Fruit fly (Drosophila melanogaster) whole organism, embryonic: ENCODE measurements around the gene Wbp2.

ENCODE experiments used
- Ada2b ChIP-seq: fragments of 200-800 bp; sonication (Bioruptor generic); IDR thresholded peaks from 2 replicates; pipeline ENCODE4 v1.3.6; 2022; ENCODE audit warnings: missing biosample characterization, missing genetic modification characterization
- Bdp1 ChIP-seq: fragments of 200-800 bp; sonication (Bioruptor generic); optimal IDR thresholded peaks from 3 replicates; lab custom pipeline; 2016; ENCODE audit warnings: missing biosample characterization, missing genetic modification characterization
- BtbVII ChIP-seq: fragments of 200-800 bp; sonication (Bioruptor generic); optimal IDR thresholded peaks from 3 replicates; lab custom pipeline; 2017; ENCODE audit warnings: missing biosample characterization, mild to moderate bottlenecking, missing genetic modification characterization
- CG10147 ChIP-seq: fragments of 200-800 bp; sonication (Bioruptor generic); optimal IDR thresholded peaks from 2 replicates; lab custom pipeline; 2019; ENCODE audit warnings: missing biosample characterization, mild to moderate bottlenecking, missing genetic modification characterization, moderate library complexity
- CG10431 ChIP-seq: fragments of 200-800 bp; sonication (Bioruptor generic); optimal IDR thresholded peaks from 3 replicates; lab custom pipeline; 2018; ENCODE audit warnings: missing biosample characterization, mild to moderate bottlenecking, missing genetic modification characterization
- CG11696 ChIP-seq: fragments of 200-800 bp; sonication (Bioruptor generic); IDR thresholded peaks from 2 replicates; pipeline ENCODE4 v1.3.6; 2022; ENCODE audit warnings: missing biosample characterization, missing genetic modification characterization
- CG12659 ChIP-seq: fragments of 200-800 bp; sonication (Bioruptor generic); optimal IDR thresholded peaks from 3 replicates; lab custom pipeline; 2017; ENCODE audit warnings: mild to moderate bottlenecking, missing biosample characterization, missing genetic modification reagents, missing genetic modification characterization
- CG13624 ChIP-seq: fragments of 200-800 bp; sonication (Bioruptor generic); optimal IDR thresholded peaks from 2 replicates; lab custom pipeline; 2016; ENCODE audit warnings: missing biosample characterization, missing genetic modification characterization
- CG15514 ChIP-seq: fragments of 200-800 bp; sonication (Bioruptor generic); optimal IDR thresholded peaks from 3 replicates; lab custom pipeline; 2017; ENCODE audit warnings: missing biosample characterization, missing genetic modification characterization, mild to moderate bottlenecking, moderate library complexity, missing genetic modification reagents
- CG1647 ChIP-seq: fragments of 200-800 bp; sonication (Bioruptor generic); optimal IDR thresholded peaks from 3 replicates; lab custom pipeline; 2016; ENCODE audit warnings: missing biosample characterization, missing genetic modification characterization
- CG18599 ChIP-seq: fragments of 200-800 bp; sonication (Bioruptor generic); optimal IDR thresholded peaks from 3 replicates; lab custom pipeline; 2017; ENCODE audit warnings: missing biosample characterization, missing genetic modification characterization, mild to moderate bottlenecking, moderate library complexity, missing genetic modification reagents
- CG18619 ChIP-seq: fragments of 200-800 bp; sonication (Bioruptor generic); optimal IDR thresholded peaks from 3 replicates; lab custom pipeline; 2017; ENCODE audit warnings: missing biosample characterization, mild to moderate bottlenecking, missing genetic modification characterization
- CG2202 ChIP-seq: fragments of 200-800 bp; sonication (Bioruptor generic); optimal IDR thresholded peaks from 2 replicates; lab custom pipeline; 2018; ENCODE audit warnings: missing biosample characterization, mild to moderate bottlenecking, missing genetic modification characterization
- CG30431 ChIP-seq: fragments of 200-800 bp; sonication (Bioruptor generic); optimal IDR thresholded peaks from 2 replicates; lab custom pipeline; 2017; ENCODE audit warnings: missing biosample characterization, missing genetic modification characterization
- CG32767 ChIP-seq: fragments of 200-800 bp; sonication (Bioruptor generic); IDR thresholded peaks from 2 replicates; pipeline ENCODE4 v1.3.6; 2022; ENCODE audit warnings: missing biosample characterization, missing genetic modification characterization
- CG34224 ChIP-seq: fragments of 200-800 bp; sonication (Bioruptor generic); IDR thresholded peaks from 3 replicates; pipeline ENCODE4 v1.3.6; 2022; ENCODE audit warnings: missing biosample characterization, missing genetic modification characterization; ENCODE audit not compliant: partially characterized antibody
- CG3847 ChIP-seq: fragments of 200-800 bp; sonication (Bioruptor generic); IDR thresholded peaks from 2 replicates; pipeline ENCODE4 v1.3.6; 2022; ENCODE audit warnings: missing biosample characterization, missing genetic modification characterization
- CG42726 ChIP-seq: fragments of 200-800 bp; sonication (Bioruptor generic); IDR thresholded peaks from 2 replicates; pipeline ENCODE4 v1.3.6; 2022; ENCODE audit warnings: missing biosample characterization, missing genetic modification characterization; ENCODE audit not compliant: partially characterized antibody
- CG4360 ChIP-seq: fragments of 200-800 bp; sonication (Bioruptor generic); IDR thresholded peaks from 2 replicates; pipeline ENCODE4 v1.3.6; 2022; ENCODE audit warnings: missing biosample characterization, missing genetic modification characterization
- CG4707 ChIP-seq: fragments of 200-800 bp; sonication (Bioruptor generic); optimal IDR thresholded peaks from 2 replicates; lab custom pipeline; 2018; ENCODE audit warnings: missing biosample characterization, mild to moderate bottlenecking, missing genetic modification characterization, moderate library complexity
- CG6765 ChIP-seq: fragments of 200-800 bp; sonication (Bioruptor generic); optimal IDR thresholded peaks from 3 replicates; lab custom pipeline; 2017; ENCODE audit warnings: missing biosample characterization, mild to moderate bottlenecking, missing genetic modification characterization
- CG7963 ChIP-seq: fragments of 200-800 bp; sonication (Bioruptor generic); IDR thresholded peaks from 3 replicates; pipeline ENCODE4 v1.3.6; 2022; ENCODE audit warnings: missing biosample characterization, missing genetic modification characterization; ENCODE audit not compliant: partially characterized antibody
- CG8388 ChIP-seq: fragments of 200-800 bp; sonication (Bioruptor generic); optimal IDR thresholded peaks from 2 replicates; lab custom pipeline; 2019; ENCODE audit warnings: missing biosample characterization, mild to moderate bottlenecking, missing genetic modification characterization, moderate library complexity
- CG9727 ChIP-seq: fragments of 200-800 bp; sonication (Bioruptor generic); optimal IDR thresholded peaks from 3 replicates; lab custom pipeline; 2017; ENCODE audit warnings: missing biosample characterization, mild to moderate bottlenecking, missing genetic modification characterization
- Dll ChIP-seq: fragments of 200-800 bp; sonication (Bioruptor generic); IDR thresholded peaks from 4 replicates; pipeline ENCODE4 v1.3.6; 2022; ENCODE audit warnings: missing biosample characterization, missing genetic modification characterization; ENCODE audit not compliant: partially characterized antibody
- Doc3 ChIP-seq: fragments of 200-800 bp; sonication (Bioruptor generic); IDR thresholded peaks from 3 replicates; pipeline ENCODE4 v1.3.6; 2022; ENCODE audit warnings: missing biosample characterization, missing genetic modification characterization; ENCODE audit not compliant: partially characterized antibody
- H2.0 ChIP-seq: fragments of 200-800 bp; sonication (Bioruptor generic); IDR thresholded peaks from 2 replicates; pipeline ENCODE4 v1.3.6; 2022; ENCODE audit warnings: missing biosample characterization, missing genetic modification characterization
- HmgZ ChIP-seq: fragments of 200-800 bp; sonication (Bioruptor generic); optimal IDR thresholded peaks from 2 replicates; lab custom pipeline; 2018; ENCODE audit warnings: missing biosample characterization, mild to moderate bottlenecking, missing genetic modification characterization
- Lhr ChIP-seq: fragments of 200-800 bp; sonication (Bioruptor generic); optimal IDR thresholded peaks from 3 replicates; lab custom pipeline; 2017; ENCODE audit warnings: mild to moderate bottlenecking, missing biosample characterization, missing genetic modification reagents, missing genetic modification characterization
- Mad ChIP-seq: fragments of 200-800 bp; sonication (Bioruptor generic); optimal IDR thresholded peaks from 2 replicates; lab custom pipeline; 2016; ENCODE audit warnings: missing biosample characterization, missing genetic modification characterization
- NC2α ChIP-seq: fragments of 200-800 bp; sonication (Bioruptor generic); optimal IDR thresholded peaks from 2 replicates; lab custom pipeline; 2016; ENCODE audit warnings: missing biosample characterization, missing genetic modification characterization
- Sox102F ChIP-seq: fragments of 200-800 bp; sonication (Bioruptor generic); optimal IDR thresholded peaks from 2 replicates; lab custom pipeline; 2018; ENCODE audit warnings: missing biosample characterization, mild to moderate bottlenecking, missing genetic modification characterization, moderate library complexity
- Xbp1 ChIP-seq: fragments of 200-800 bp; sonication (Bioruptor generic); optimal IDR thresholded peaks from 3 replicates; lab custom pipeline; 2016; ENCODE audit warnings: missing biosample characterization, mild to moderate bottlenecking, missing genetic modification characterization
- ara ChIP-seq: fragments of 200-800 bp; sonication (Bioruptor generic); IDR thresholded peaks from 2 replicates; pipeline ENCODE4 v1.3.6; 2022; ENCODE audit warnings: missing biosample characterization, missing genetic modification characterization
- ato ChIP-seq: fragments of 200-800 bp; sonication (Bioruptor generic); IDR thresholded peaks from 2 replicates; pipeline ENCODE4 v1.3.6; 2022; ENCODE audit warnings: missing biosample characterization, missing genetic modification characterization; ENCODE audit not compliant: partially characterized antibody
- chif ChIP-seq, 2 experiments: fragments of 200-800 bp; sonication (Bioruptor generic); optimal IDR thresholded peaks; 3 replicates each; lab custom pipeline; 2016; ENCODE audit warnings: missing biosample characterization in 2 of 2, missing genetic modification characterization in 2 of 2
- dmrt99B ChIP-seq: fragments of 200-800 bp; sonication (Bioruptor generic); optimal IDR thresholded peaks from 2 replicates; lab custom pipeline; 2018; ENCODE audit warnings: missing biosample characterization, mild to moderate bottlenecking, missing genetic modification characterization, moderate library complexity
- fu2 ChIP-seq: fragments of 200-800 bp; sonication (Bioruptor generic); optimal IDR thresholded peaks from 2 replicates; lab custom pipeline; 2016; ENCODE audit warnings: missing biosample characterization, missing genetic modification characterization
- h ChIP-seq: fragments of >200 bp; optimal IDR thresholded peaks from 2 replicates; lab custom pipeline; 2017
- kay ChIP-seq: fragments of 200-800 bp; sonication (Bioruptor generic); optimal IDR thresholded peaks from 2 replicates; lab custom pipeline; 2016; ENCODE audit warnings: missing biosample characterization, missing genetic modification characterization
- klu ChIP-seq: fragments of 200-800 bp; sonication (Bioruptor generic); IDR thresholded peaks from 2 replicates; pipeline ENCODE4 v1.3.6; 2022; ENCODE audit warnings: missing biosample characterization, missing genetic modification characterization
- lilli ChIP-seq: fragments of 200-800 bp; sonication (Bioruptor generic); optimal IDR thresholded peaks from 3 replicates; lab custom pipeline; 2016; ENCODE audit warnings: missing biosample characterization, missing genetic modification characterization
- luna ChIP-seq: fragments of 200-800 bp; sonication (Bioruptor generic); optimal IDR thresholded peaks from 2 replicates; lab custom pipeline; 2016; ENCODE audit warnings: missing biosample characterization, missing genetic modification characterization
- onecut ChIP-seq: fragments of 200-800 bp; sonication (Bioruptor generic); IDR thresholded peaks from 2 replicates; pipeline ENCODE4 v1.3.6; 2022; ENCODE audit warnings: missing biosample characterization, missing genetic modification characterization
- pfk ChIP-seq: fragments of 200-800 bp; sonication (Bioruptor generic); optimal IDR thresholded peaks from 2 replicates; lab custom pipeline; 2018; ENCODE audit warnings: missing biosample characterization, mild to moderate bottlenecking, missing genetic modification characterization, moderate library complexity
- slbo ChIP-seq: fragments of 200-800 bp; sonication (Bioruptor generic); IDR thresholded peaks from 2 replicates; pipeline ENCODE4 v1.3.6; 2022; ENCODE audit warnings: missing biosample characterization, missing genetic modification characterization
- tap ChIP-seq: fragments of 200-800 bp; optimal IDR thresholded peaks from 3 replicates; lab custom pipeline; 2019; ENCODE audit warnings: missing biosample characterization, mild to moderate bottlenecking, missing genetic modification characterization, moderate library complexity
- toy ChIP-seq: fragments of 200-800 bp; sonication (Bioruptor generic); IDR thresholded peaks from 2 replicates; pipeline ENCODE4 v1.3.6; 2022; ENCODE audit warnings: missing biosample characterization, missing genetic modification characterization
- vnd ChIP-seq: fragments of 200-800 bp; sonication (Bioruptor generic); IDR thresholded peaks from 3 replicates; pipeline ENCODE4 v1.3.6; 2022; ENCODE audit warnings: missing biosample characterization, missing genetic modification characterization; ENCODE audit not compliant: partially characterized antibody

Gene Wbp2

dm6 chr3L:12835511-12836479 lies 14.2 kb upstream of the Wbp2 start (continued):
- TF ChIP-seq CG42726 (GFP tag; lab: Robert Waterston, UW): no peak
- no peak for TF ChIP-seq CG10147 (GFP tag; lab: Kevin White, UChicago)
- TF ChIP-seq lilli (GFP tag; lab: Kevin White, UChicago): no peak
- no peak for TF ChIP-seq tap
- no peak for TF ChIP-seq CG13624 (GFP tag; lab: Kevin White, UChicago)
- TF ChIP-seq kay (GFP tag; lab: Kevin White, UChicago): no peak
- TF ChIP-seq CG9727 (GFP tag; lab: Kevin White, UChicago): no peak
- no peak for TF ChIP-seq CG18619 (GFP tag; lab: Kevin White, UChicago)
- no peak for TF ChIP-seq CG11696
- TF ChIP-seq CG10431 (GFP tag; lab: Kevin White, UChicago): no peak
- TF ChIP-seq CG18599 (GFP tag; lab: Kevin White, UChicago): no peak
- peak; percentile 27 for TF ChIP-seq CG15514 (GFP tag; lab: Kevin White, UChicago)
- TF ChIP-seq vnd (GFP tag; lab: Robert Waterston, UW): no peak
- TF ChIP-seq CG6765 (GFP tag; lab: Kevin White, UChicago): no peak
- no peak for TF ChIP-seq onecut (GFP tag; lab: Robert Waterston, UW)
- TF ChIP-seq H2.0 (GFP tag; lab: Robert Waterston, UW): no peak
- TF ChIP-seq CG4360 (GFP tag; lab: Robert Waterston, UW): no peak
- TF ChIP-seq ara (GFP tag; lab: Robert Waterston, UW): no peak
- no peak for TF ChIP-seq ato (GFP tag; lab: Robert Waterston, UW)
- TF ChIP-seq Dll: no peak
- peak; percentile 13 for TF ChIP-seq dmrt99B
- peak; percentile 43 for TF ChIP-seq BtbVII
- TF ChIP-seq slbo (GFP tag; lab: Robert Waterston, UW): no peak
- no peak for TF ChIP-seq Mad (GFP tag; lab: Kevin White, UChicago)
- TF ChIP-seq klu: no peak
- TF ChIP-seq CG12659 (GFP tag; lab: Kevin White, UChicago): peak; percentile 3
- no peak for TF ChIP-seq CG7963 (GFP tag; lab: Robert Waterston, UW)
- no peak for TF ChIP-seq pfk (GFP tag; lab: Kevin White, UChicago)
- no peak for TF ChIP-seq Ada2b
- no peak for TF ChIP-seq h (lab: Kevin White, UChicago)
- TF ChIP-seq fu2 (GFP tag; lab: Kevin White, UChicago): no peak
- TF ChIP-seq chif (GFP tag; optimal IDR thresholded peaks at IDR 0.05; lab: Kevin White, UChicago): no peak
- TF ChIP-seq CG3847 (GFP tag; lab: Robert Waterston, UW): no peak
- no peak for TF ChIP-seq CG8388 (GFP tag; lab: Kevin White, UChicago)
- no peak for TF ChIP-seq toy (GFP tag; lab: Robert Waterston, UW)
- TF ChIP-seq Bdp1 (GFP tag; lab: Kevin White, UChicago): no peak
- peak; percentile 4 for TF ChIP-seq CG2202 (tag; lab: Kevin White, UChicago)
- no peak for TF ChIP-seq CG30431 (GFP tag; lab: Kevin White, UChicago)
- no peak for TF ChIP-seq CG34224 (GFP tag; lab: Robert Waterston, UW)
- no peak for TF ChIP-seq Doc3
- no peak for TF ChIP-seq Lhr (GFP tag; lab: Kevin White, UChicago)
- TF ChIP-seq CG1647 (GFP tag; lab: Kevin White, UChicago): no peak
- TF ChIP-seq Xbp1: no peak
- TF ChIP-seq Sox102F (GFP tag; lab: Kevin White, UChicago): no peak
- no peak for TF ChIP-seq luna (GFP tag; lab: Kevin White, UChicago)
- TF ChIP-seq HmgZ: no peak
- TF ChIP-seq CG32767 (GFP tag; lab: Robert Waterston, UW): no peak
- TF ChIP-seq CG4707 (GFP tag; lab: Kevin White, UChicago): peak; percentile 34
- no peak for TF ChIP-seq NC2α (GFP tag; lab: Kevin White, UChicago)
